Fruit fly (Drosophila melanogaster): ENCODE data around the gene CG12493.

Gene CG12493

dm6 chr3L:4720510-4721157 lies 32.9 kb downstream of the CG12493 start:
- TF ChIP-seq insv (optimal IDR thresholded peaks at IDR 0.05) (no peak), psq (optimal IDR thresholded peaks at IDR 0.05) (no peak), Sin3A (optimal IDR thresholded peaks at IDR 0.05) (no peak), ttk (optimal IDR thresholded peaks at IDR 0.05) (no peak), Myc (optimal IDR thresholded peaks at IDR 0.05) (no peak)

- no peak for TF ChIP-seq psq (optimal IDR thresholded peaks at IDR 0.05)
- TF ChIP-seq ttk (optimal IDR thresholded peaks at IDR 0.05), result no peak
- no peak for TF ChIP-seq Myc (optimal IDR thresholded peaks at IDR 0.05)
- no peak for TF ChIP-seq Sin3A (optimal IDR thresholded peaks at IDR 0.05)
- TF ChIP-seq h (optimal IDR thresholded peaks at IDR 0.05), result no peak
- no peak for TF ChIP-seq insv (optimal IDR thresholded peaks at IDR 0.05)
Observed at dm6 chr3L:4719743-4720142, 33.8 kb downstream of the CG12493 start.

DNA sequence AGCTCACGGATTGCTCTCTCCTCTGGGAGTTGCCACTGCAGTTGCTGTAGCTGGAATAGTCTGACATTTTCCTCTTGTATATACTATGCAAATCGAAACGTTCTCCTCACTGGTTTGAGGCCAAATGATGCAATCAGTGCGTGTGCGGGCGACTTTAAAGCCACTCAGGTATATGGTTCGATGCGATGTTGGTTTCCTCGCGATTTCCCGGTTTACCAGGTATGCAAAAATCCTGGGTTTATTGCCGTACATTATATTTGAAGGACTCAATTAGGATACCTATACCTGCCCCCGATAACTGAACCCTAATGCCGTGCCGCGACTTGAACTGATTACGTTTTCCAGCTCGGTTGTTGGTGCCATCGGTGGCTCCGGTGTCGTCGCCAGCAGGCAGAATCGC lies 43.7 kb downstream of the CG12493 start, which contains the start of gene CG13712:
Gene CG13712, minus strand, starts transcription at position 101 of the 400 bp plus-strand sequence.
- TF ChIP-seq insv (optimal IDR thresholded peaks at IDR 0.05) (no peak), psq (optimal IDR thresholded peaks at IDR 0.05) (no peak), h (optimal IDR thresholded peaks at IDR 0.05) (no peak), ttk (optimal IDR thresholded peaks at IDR 0.05) (no peak), Sin3A (optimal IDR thresholded peaks at IDR 0.05) (no peak), Myc (optimal IDR thresholded peaks at IDR 0.05) (no peak)

- no peak for TF ChIP-seq psq (optimal IDR thresholded peaks at IDR 0.05)
- TF ChIP-seq insv (optimal IDR thresholded peaks at IDR 0.05), result no peak
- TF ChIP-seq h (optimal IDR thresholded peaks at IDR 0.05), result no peak
- no peak for TF ChIP-seq ttk (optimal IDR thresholded peaks at IDR 0.05)
- no peak for TF ChIP-seq Myc (optimal IDR thresholded peaks at IDR 0.05)
- no peak for TF ChIP-seq Sin3A (optimal IDR thresholded peaks at IDR 0.05)
Observed at dm6 chr3L:4708536-4708935, 45.0 kb downstream of the CG12493 start.

DNA sequence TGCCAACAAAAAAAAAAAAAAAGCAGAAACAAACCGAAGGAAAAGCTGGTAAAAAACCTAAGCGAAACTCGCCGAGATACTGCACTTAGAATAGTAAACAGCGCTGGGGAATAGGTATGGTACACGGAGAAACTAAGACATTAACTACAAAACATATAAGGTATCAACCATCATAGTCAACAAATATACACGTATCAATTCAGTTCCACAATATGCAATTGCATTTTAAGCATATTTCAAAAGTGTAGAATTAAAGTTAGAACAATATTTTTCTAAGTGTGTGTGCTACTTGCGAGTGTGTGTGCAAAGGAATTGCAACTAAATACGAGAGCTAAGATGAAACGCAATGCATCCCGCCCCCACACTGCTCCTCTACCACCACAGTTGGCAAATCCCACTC lies 45.7 kb downstream of the CG12493 start:
- TF ChIP-seq psq (optimal IDR thresholded peaks at IDR 0.05) (no peak), Myc (optimal IDR thresholded peaks at IDR 0.05) (no peak), ttk (optimal IDR thresholded peaks at IDR 0.05) (no peak), h (optimal IDR thresholded peaks at IDR 0.05) (no peak), insv (optimal IDR thresholded peaks at IDR 0.05) (no peak), Sin3A (optimal IDR thresholded peaks at IDR 0.05) (no peak)
